Fruit fly (Drosophila melanogaster): ENCODE measurements around the gene Syx17.

The Syx17 gene

DNA sequence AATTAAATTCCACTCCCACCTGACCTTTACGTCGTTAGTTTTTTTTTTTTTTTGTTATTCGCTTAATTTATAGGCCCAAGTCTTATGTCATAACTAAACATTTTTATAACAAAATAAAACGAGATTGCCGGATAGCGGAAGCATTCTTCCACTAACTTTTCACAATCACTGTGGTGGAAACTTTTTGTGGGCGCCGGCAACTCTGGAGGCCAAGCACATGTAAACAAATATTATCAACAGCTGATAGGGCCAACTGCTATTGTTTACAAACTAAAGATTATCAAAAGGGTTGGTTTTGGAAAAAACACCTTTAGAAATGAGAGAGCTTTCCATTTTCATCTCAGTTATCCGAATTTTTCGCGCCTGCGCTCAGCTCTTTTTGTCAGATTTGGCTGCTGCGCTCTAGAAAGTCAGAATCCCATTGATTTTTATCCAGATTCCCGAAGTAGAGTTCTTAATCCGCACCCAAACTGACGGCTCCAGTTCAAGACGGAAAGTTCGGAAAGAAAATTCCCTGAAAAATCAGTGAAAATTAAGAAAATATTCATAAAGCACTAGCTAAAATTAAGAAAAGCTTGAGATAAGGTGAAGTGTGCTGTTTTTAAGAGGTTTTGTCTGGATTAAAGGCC is 25.7 kb downstream of the Syx17 start, which contains the start of gene nAChRbeta1:
Gene nAChRbeta1, plus strand, starts transcription at position 432 of the 629 bp plus-strand sequence.
- TF ChIP-seq dati (GFP tag; IDR thresholded peaks at IDR 0.05) (no peak), CG14965 (GFP tag; optimal IDR thresholded peaks at IDR 0.05; ENCODE audit: borderline replicate concordance) (no peak), cad (GFP tag; optimal IDR thresholded peaks at IDR 0.05) (no peak), knrl (GFP tag; IDR thresholded peaks at IDR 0.05; ENCODE audit: partially characterized antibody) (no peak), cato (GFP tag; optimal IDR thresholded peaks at IDR 0.05; ENCODE audit: borderline replicate concordance) (no peak), jumu (GFP tag; optimal IDR thresholded peaks at IDR 0.05) (no peak), CG10209 (GFP tag; optimal IDR thresholded peaks at IDR 0.05) (no peak), sug (tag; optimal IDR thresholded peaks at IDR 0.05) (no peak), Fer1 (GFP tag; optimal IDR thresholded peaks at IDR 0.05) (peak; percentile 24), HmgZ (tag; optimal IDR thresholded peaks at IDR 0.05) (no peak), ham (GFP tag; IDR thresholded peaks at IDR 0.05) (no peak), tio (GFP tag; optimal IDR thresholded peaks at IDR 0.05) (no peak), BtbVII (GFP tag; optimal IDR thresholded peaks at IDR 0.05) (no peak), CG30403 (GFP tag; optimal IDR thresholded peaks at IDR 0.05) (no peak), gsb (GFP tag; IDR thresholded peaks at IDR 0.05) (no peak), ap (GFP tag; IDR thresholded peaks at IDR 0.05) (no peak), sna (GFP tag; IDR thresholded peaks at IDR 0.05; ENCODE audit: partially characterized antibody) (no peak), CG31224 (GFP tag; IDR thresholded peaks at IDR 0.05) (no peak), CG18011 (GFP tag; optimal IDR thresholded peaks at IDR 0.05) (no peak), CG2199 (GFP tag; IDR thresholded peaks at IDR 0.05) (no peak), CG10565 (GFP tag; optimal IDR thresholded peaks at IDR 0.05) (no peak), sqz (GFP tag; optimal IDR thresholded peaks at IDR 0.05) (peak; percentile 10), CG9817 (tag; optimal IDR thresholded peaks at IDR 0.05) (no peak), chm (GFP tag; IDR thresholded peaks at IDR 0.05) (no peak), Usf (GFP tag; optimal IDR thresholded peaks at IDR 0.05) (no peak), CG12236 (GFP tag; optimal IDR thresholded peaks at IDR 0.05) (no peak), CG10431 (GFP tag; optimal IDR thresholded peaks at IDR 0.05) (no peak), dan (GFP tag; IDR thresholded peaks at IDR 0.05) (no peak), Abd-B (GFP tag; optimal IDR thresholded peaks at IDR 0.05) (no peak), HLHmδ (GFP tag; optimal IDR thresholded peaks at IDR 0.05) (no peak), nerfin-2 (GFP tag; IDR thresholded peaks at IDR 0.05; ENCODE audit: partially characterized antibody) (no peak), Nf-YA (GFP tag; IDR thresholded peaks at IDR 0.05) (no peak), nerfin-1 (tag; optimal IDR thresholded peaks at IDR 0.05) (peak; percentile 55), Xbp1 (GFP tag; optimal IDR thresholded peaks at IDR 0.05) (no peak), CG10274 (GFP tag; optimal IDR thresholded peaks at IDR 0.05) (no peak), CG12155 (GFP tag; optimal IDR thresholded peaks at IDR 0.05) (no peak), CG2875 (GFP tag; optimal IDR thresholded peaks at IDR 0.05) (no peak), dmrt11E (tag; optimal IDR thresholded peaks at IDR 0.05) (no peak), CG3838 (GFP tag; optimal IDR thresholded peaks at IDR 0.05) (no peak), CG12769 (tag; optimal IDR thresholded peaks at IDR 0.05) (no peak), CG2120 (GFP tag; optimal IDR thresholded peaks at IDR 0.05) (peak; percentile 14), Bteb2 (GFP tag; optimal IDR thresholded peaks at IDR 0.05) (no peak), zfh1 (GFP tag; IDR thresholded peaks at IDR 0.05) (no peak), Sry-δ (GFP tag; optimal IDR thresholded peaks at IDR 0.05) (no peak), salm (tag; optimal IDR thresholded peaks at IDR 0.05) (no peak), CG9876 (GFP tag; optimal IDR thresholded peaks at IDR 0.05) (no peak), CG11093 (GFP tag; IDR thresholded peaks at IDR 0.05) (no peak), crp (GFP tag; optimal IDR thresholded peaks at IDR 0.05) (peak in 1 of 2 experiments; percentile 45), gce (GFP tag; IDR thresholded peaks at IDR 0.05) (no peak), lov (optimal IDR thresholded peaks at IDR 0.05) (no peak), lov (GFP tag; IDR thresholded peaks at IDR 0.05) (no peak)
